Fruit fly (Drosophila melanogaster) whole organism, embryonic: ENCODE data around the gene gb.

ENCODE experiments used
- Aef1 ChIP-seq: fragments of 200-800 bp; sonication (Bioruptor generic); IDR thresholded peaks from 3 replicates; pipeline ENCODE4 v1.3.6; 2022; ENCODE audit warnings: missing biosample characterization, missing genetic modification characterization
- BEAF-32 ChIP-seq: fragments of 200-800 bp; sonication (Bioruptor generic); optimal IDR thresholded peaks from 3 replicates; lab custom pipeline; 2017; ENCODE audit warnings: missing biosample characterization, missing genetic modification characterization, mild to moderate bottlenecking, moderate library complexity, missing genetic modification reagents
- BtbVII ChIP-seq: fragments of 200-800 bp; sonication (Bioruptor generic); optimal IDR thresholded peaks from 3 replicates; lab custom pipeline; 2017; ENCODE audit warnings: missing biosample characterization, mild to moderate bottlenecking, missing genetic modification characterization
- CG10321 ChIP-seq: fragments of 200-800 bp; sonication (Bioruptor generic); IDR thresholded peaks from 2 replicates; pipeline ENCODE4 v1.3.6; 2022; ENCODE audit warnings: missing biosample characterization, missing genetic modification characterization
- CG14014 ChIP-seq: fragments of 200-800 bp; sonication (Bioruptor generic); IDR thresholded peaks from 2 replicates; pipeline ENCODE4 v1.3.6; 2022; ENCODE audit warnings: missing biosample characterization, missing genetic modification characterization
- CG14667 ChIP-seq: fragments of 200-800 bp; sonication (Bioruptor generic); IDR thresholded peaks from 2 replicates; pipeline ENCODE4 v1.3.6; 2022; ENCODE audit warnings: missing biosample characterization, missing genetic modification characterization
- CG1529 ChIP-seq: fragments of 200-800 bp; sonication (Bioruptor generic); optimal IDR thresholded peaks from 3 replicates; lab custom pipeline; 2018; ENCODE audit warnings: missing biosample characterization, missing genetic modification characterization
- CG1603 ChIP-seq: fragments of 200-800 bp; sonication (Bioruptor generic); optimal IDR thresholded peaks from 2 replicates; lab custom pipeline; 2019; ENCODE audit warnings: missing biosample characterization, mild to moderate bottlenecking, missing genetic modification characterization, moderate library complexity
- CG17186 ChIP-seq: fragments of 200-800 bp; sonication (Bioruptor generic); optimal IDR thresholded peaks from 3 replicates; lab custom pipeline; 2017; ENCODE audit warnings: missing biosample characterization, missing genetic modification reagents, missing genetic modification characterization
- CG2129 ChIP-seq: fragments of 200-800 bp; sonication (Bioruptor generic); IDR thresholded peaks from 2 replicates; pipeline ENCODE4 v1.3.6; 2022; ENCODE audit warnings: missing biosample characterization, missing genetic modification characterization; ENCODE audit not compliant: partially characterized antibody
- CG2889 ChIP-seq: fragments of 200-800 bp; sonication (Bioruptor generic); IDR thresholded peaks from 3 replicates; pipeline ENCODE4 v1.3.6; 2022; ENCODE audit warnings: missing biosample characterization, missing genetic modification characterization
- CG30431 ChIP-seq: fragments of 200-800 bp; sonication (Bioruptor generic); optimal IDR thresholded peaks from 2 replicates; lab custom pipeline; 2017; ENCODE audit warnings: missing biosample characterization, missing genetic modification characterization
- CG3407 ChIP-seq: fragments of 200-800 bp; sonication (Bioruptor generic); optimal IDR thresholded peaks from 2 replicates; lab custom pipeline; 2018; ENCODE audit warnings: missing biosample characterization, mild to moderate bottlenecking, missing genetic modification characterization
- CG6654 ChIP-seq: fragments of 200-800 bp; sonication (Bioruptor generic); optimal IDR thresholded peaks from 2 replicates; lab custom pipeline; 2017; ENCODE audit warnings: missing biosample characterization, mild to moderate bottlenecking, missing genetic modification characterization
- CG6683 ChIP-seq: fragments of 200-800 bp; sonication (Bioruptor generic); optimal IDR thresholded peaks from 2 replicates; lab custom pipeline; 2017; ENCODE audit warnings: missing biosample characterization, mild to moderate bottlenecking, missing genetic modification characterization, missing genetic modification reagents
- CG6689 ChIP-seq: fragments of 200-800 bp; sonication (Bioruptor generic); IDR thresholded peaks from 2 replicates; pipeline ENCODE4 v1.3.6; 2022; ENCODE audit warnings: missing biosample characterization, missing genetic modification characterization
- CG8281 ChIP-seq: fragments of 200-800 bp; sonication (Bioruptor generic); optimal IDR thresholded peaks from 2 replicates; lab custom pipeline; 2018; ENCODE audit warnings: missing biosample characterization, mild to moderate bottlenecking, missing genetic modification characterization, moderate library complexity
- CG8944 ChIP-seq: fragments of 200-800 bp; sonication (Bioruptor generic); optimal IDR thresholded peaks from 3 replicates; lab custom pipeline; 2016; ENCODE audit warnings: missing biosample characterization, missing genetic modification characterization
- CoRest ChIP-seq: fragments of 200-800 bp; sonication (Bioruptor generic); optimal IDR thresholded peaks from 3 replicates; lab custom pipeline; 2018; ENCODE audit warnings: missing biosample characterization, mild to moderate bottlenecking, missing genetic modification characterization, moderate library complexity
- Dp ChIP-seq: fragments of 200-800 bp; sonication (Bioruptor generic); optimal IDR thresholded peaks from 2 replicates; lab custom pipeline; 2018; ENCODE audit warnings: missing biosample characterization, mild to moderate bottlenecking, missing genetic modification characterization, moderate library complexity
- HLH3B ChIP-seq: fragments of 200-800 bp; sonication (Bioruptor generic); IDR thresholded peaks from 2 replicates; pipeline ENCODE4 v1.3.6; 2022; ENCODE audit warnings: missing biosample characterization, missing genetic modification characterization
- HLHmδ ChIP-seq: fragments of 200-800 bp; sonication (Bioruptor generic); optimal IDR thresholded peaks from 2 replicates; lab custom pipeline; 2018; ENCODE audit warnings: missing biosample characterization, mild to moderate bottlenecking, missing genetic modification characterization, moderate library complexity
- Lhr ChIP-seq: fragments of 200-800 bp; sonication (Bioruptor generic); optimal IDR thresholded peaks from 3 replicates; lab custom pipeline; 2017; ENCODE audit warnings: mild to moderate bottlenecking, missing biosample characterization, missing genetic modification reagents, missing genetic modification characterization
- MTF-1 ChIP-seq: fragments of 200-800 bp; sonication (Bioruptor generic); optimal IDR thresholded peaks from 2 replicates; lab custom pipeline; 2018; ENCODE audit warnings: missing biosample characterization, mild to moderate bottlenecking, missing genetic modification characterization, borderline replicate concordance
- NFAT ChIP-seq: fragments of 200-800 bp; sonication (Bioruptor generic); IDR thresholded peaks from 2 replicates; pipeline ENCODE4 v1.3.6; 2022; ENCODE audit warnings: missing biosample characterization, missing genetic modification characterization
- NfI ChIP-seq: fragments of 200-800 bp; sonication (Bioruptor generic); optimal IDR thresholded peaks from 3 replicates; lab custom pipeline; 2018; ENCODE audit warnings: missing biosample characterization, mild to moderate bottlenecking, missing genetic modification characterization, moderate library complexity
- Oli ChIP-seq: fragments of 200-800 bp; sonication (Bioruptor generic); optimal IDR thresholded peaks from 2 replicates; lab custom pipeline; 2018; ENCODE audit warnings: missing biosample characterization, mild to moderate bottlenecking, missing genetic modification characterization, moderate library complexity
- Sox102F ChIP-seq: fragments of 200-800 bp; sonication (Bioruptor generic); optimal IDR thresholded peaks from 2 replicates; lab custom pipeline; 2018; ENCODE audit warnings: missing biosample characterization, mild to moderate bottlenecking, missing genetic modification characterization, moderate library complexity
- YL-1 ChIP-seq: fragments of 200-800 bp; sonication (Bioruptor generic); optimal IDR thresholded peaks from 3 replicates; lab custom pipeline; 2017; ENCODE audit warnings: missing biosample characterization, mild to moderate bottlenecking, missing genetic modification characterization
- chinmo ChIP-seq: fragments of 200-800 bp; sonication (Bioruptor generic); IDR thresholded peaks from 4 replicates; pipeline ENCODE4 v1.3.6; 2022; ENCODE audit warnings: missing biosample characterization, missing genetic modification characterization; ENCODE audit not compliant: partially characterized antibody
- crol ChIP-seq: fragments of 200-800 bp; sonication (Bioruptor generic); IDR thresholded peaks from 2 replicates; pipeline ENCODE4 v1.3.6; 2022; ENCODE audit warnings: missing biosample characterization, missing genetic modification characterization
- crp ChIP-seq, 2 experiments: fragments of 200-800 bp; sonication (Bioruptor generic); optimal IDR thresholded peaks; 2 replicates in 1 of 2; 3 replicates in 1 of 2; lab custom pipeline; 2017; ENCODE audit warnings: missing biosample characterization in 2 of 2, missing genetic modification characterization in 2 of 2, mild to moderate bottlenecking in 1 of 2, moderate library complexity in 1 of 2
- danr ChIP-seq: fragments of 200-800 bp; sonication (Bioruptor generic); IDR thresholded peaks from 2 replicates; pipeline ENCODE4 v1.3.6; 2022; ENCODE audit warnings: missing biosample characterization, missing genetic modification characterization
- dysf ChIP-seq: fragments of 200-800 bp; sonication (Bioruptor generic); IDR thresholded peaks from 3 replicates; pipeline ENCODE4 v1.3.6; 2022; ENCODE audit warnings: missing biosample characterization, missing genetic modification characterization
- eve ChIP-seq, 2 experiments: fragments of >200 bp; optimal IDR thresholded peaks; 2 replicates each; lab custom pipeline; 2017; ENCODE audit warnings: missing biosample characterization in 2 of 2, missing genetic modification characterization in 2 of 2
- ftz-f1 ChIP-seq: fragments of 200-800 bp; sonication (Bioruptor generic); optimal IDR thresholded peaks from 2 replicates; lab custom pipeline; 2016; ENCODE audit warnings: missing biosample characterization, missing genetic modification characterization
- kah ChIP-seq: fragments of 200-800 bp; sonication (Bioruptor generic); optimal IDR thresholded peaks from 2 replicates; lab custom pipeline; 2018; ENCODE audit warnings: missing biosample characterization, mild to moderate bottlenecking, missing genetic modification characterization
- mirr ChIP-seq: fragments of 200-800 bp; sonication (Bioruptor generic); optimal IDR thresholded peaks from 3 replicates; lab custom pipeline; 2018; ENCODE audit warnings: missing biosample characterization, mild to moderate bottlenecking, missing genetic modification characterization
- mld ChIP-seq: fragments of 200-800 bp; sonication (Bioruptor generic); IDR thresholded peaks from 3 replicates; pipeline ENCODE4 v1.3.6; 2022; ENCODE audit warnings: missing biosample characterization, missing genetic modification characterization; ENCODE audit not compliant: partially characterized antibody
- org-1 ChIP-seq: fragments of 200-800 bp; sonication (Bioruptor generic); optimal IDR thresholded peaks from 2 replicates; lab custom pipeline; 2017; ENCODE audit warnings: missing biosample characterization, missing genetic modification characterization
- pnt ChIP-seq: fragments of 200-800 bp; sonication (Bioruptor generic); optimal IDR thresholded peaks from 3 replicates; lab custom pipeline; 2016; ENCODE audit warnings: missing biosample characterization, missing genetic modification characterization
- psq ChIP-seq: fragments of 200-800 bp; sonication (Bioruptor generic); optimal IDR thresholded peaks from 2 replicates; lab custom pipeline; 2017; ENCODE audit warnings: missing biosample characterization, missing genetic modification characterization
- sens ChIP-seq: fragments of 200-800 bp; sonication (Bioruptor generic); peaks from one replicate; lab custom pipeline; 2016; ENCODE audit warnings: missing biosample characterization, missing genetic modification characterization
- slou ChIP-seq: fragments of 200-800 bp; sonication (Bioruptor generic); optimal IDR thresholded peaks from 3 replicates; lab custom pipeline; 2016; ENCODE audit warnings: missing biosample characterization, missing genetic modification characterization
- tll ChIP-seq, 2 experiments: fragments of 200-800 bp in 1 of 2; fragments of >200 bp in 1 of 2; sonication (Bioruptor generic) in 1 of 2; optimal IDR thresholded peaks; 2 replicates each; lab custom pipeline; 2017 to 2019; ENCODE audit warnings: missing biosample characterization in 2 of 2, missing genetic modification characterization in 2 of 2, mild to moderate bottlenecking in 1 of 2, moderate library complexity in 1 of 2
- tx ChIP-seq: fragments of 200-800 bp; sonication (Bioruptor generic); optimal IDR thresholded peaks from 2 replicates; lab custom pipeline; 2016; ENCODE audit warnings: missing biosample characterization, missing genetic modification characterization
- wek ChIP-seq: fragments of 200-800 bp; sonication (Bioruptor generic); optimal IDR thresholded peaks from 3 replicates; lab custom pipeline; 2018; ENCODE audit warnings: missing biosample characterization, mild to moderate bottlenecking, missing genetic modification characterization, moderate library complexity
- zen ChIP-seq: fragments of 200-800 bp; sonication (Bioruptor generic); optimal IDR thresholded peaks from 3 replicates; lab custom pipeline; 2018; ENCODE audit warnings: missing biosample characterization, mild to moderate bottlenecking, missing genetic modification characterization, moderate library complexity

The gb gene

dm6 chr3R:27148812-27149769 is 37.0 kb upstream of the gb start (continued):
- TF ChIP-seq CG8944 (GFP tag; lab: Kevin White, UChicago), result no peak
- TF ChIP-seq wek (GFP tag; lab: Kevin White, UChicago), result no peak
- TF ChIP-seq CG8281, result peak; percentile 91
- TF ChIP-seq CG30431 (GFP tag; lab: Kevin White, UChicago), result no peak
- TF ChIP-seq pnt (GFP tag; lab: Kevin White, UChicago), result no peak
- TF ChIP-seq CG14667 (GFP tag; lab: Robert Waterston, UW), result no peak
- no peak for TF ChIP-seq CG6683 (GFP tag; lab: Kevin White, UChicago)
- TF ChIP-seq CG6654 (GFP tag; lab: Kevin White, UChicago), result no peak
- no peak for TF ChIP-seq slou (GFP tag; lab: Kevin White, UChicago)
- TF ChIP-seq CG14014 (GFP tag; lab: Robert Waterston, UW), result no peak
- no peak for TF ChIP-seq MTF-1
- TF ChIP-seq crp (GFP tag; optimal IDR thresholded peaks at IDR 0.05; lab: Kevin White, UChicago), result no peak
- TF ChIP-seq psq (GFP tag; lab: Kevin White, UChicago), result no peak
- no peak for TF ChIP-seq zen (tag; lab: Kevin White, UChicago)
- no peak for TF ChIP-seq Dp (GFP tag; lab: Kevin White, UChicago)
- TF ChIP-seq org-1 (GFP tag; lab: Kevin White, UChicago), result peak; percentile 18
- no peak for TF ChIP-seq NFAT (GFP tag; lab: Robert Waterston, UW)
- TF ChIP-seq tx (GFP tag; lab: Kevin White, UChicago), result no peak
- no peak for TF ChIP-seq BEAF-32 (GFP tag; lab: Kevin White, UChicago)
- peak in 1 of 2 experiments; percentile 81 for TF ChIP-seq eve (GFP tag; optimal IDR thresholded peaks at IDR 0.05; lab: Kevin White, UChicago)
- TF ChIP-seq CG17186, result no peak
- TF ChIP-seq dysf (GFP tag; lab: Robert Waterston, UW), result no peak
- TF ChIP-seq Aef1, result no peak
- TF ChIP-seq BtbVII (GFP tag; lab: Kevin White, UChicago), result no peak
- TF ChIP-seq CG10321 (GFP tag; lab: Robert Waterston, UW), result no peak
- no peak for TF ChIP-seq kah (GFP tag; lab: Kevin White, UChicago)
- TF ChIP-seq CG3407 (GFP tag; lab: Kevin White, UChicago), result no peak
- TF ChIP-seq CoRest (tag; lab: Kevin White, UChicago), result peak; percentile 28
- no peak for TF ChIP-seq chinmo (GFP tag; lab: Robert Waterston, UW)
- TF ChIP-seq sens (GFP tag; lab: Kevin White, UChicago), result peak; percentile 77
- no peak for TF ChIP-seq CG1603
- peak; percentile 92 for TF ChIP-seq ftz-f1 (GFP tag; lab: Kevin White, UChicago)
- no peak for TF ChIP-seq YL-1 (GFP tag; lab: Kevin White, UChicago)
- peak; percentile 90 for TF ChIP-seq mirr (GFP tag; lab: Kevin White, UChicago)
- no peak for TF ChIP-seq Lhr
- TF ChIP-seq tll (GFP tag; optimal IDR thresholded peaks at IDR 0.05; lab: Kevin White, UChicago), result no peak
- no peak for TF ChIP-seq danr
- peak; percentile 24 for TF ChIP-seq Oli (tag; lab: Kevin White, UChicago)
- TF ChIP-seq CG1529, result no peak
- no peak for TF ChIP-seq HLH3B (GFP tag; lab: Robert Waterston, UW)
- TF ChIP-seq mld (GFP tag; lab: Robert Waterston, UW), result no peak
- TF ChIP-seq CG2889 (GFP tag; lab: Robert Waterston, UW), result no peak
- no peak for TF ChIP-seq crol
- no peak for TF ChIP-seq CG6689
- peak; percentile 28 for TF ChIP-seq Sox102F (GFP tag; lab: Kevin White, UChicago)
- no peak for TF ChIP-seq NfI (GFP tag; lab: Kevin White, UChicago)
- no peak for TF ChIP-seq HLHmδ (GFP tag; lab: Kevin White, UChicago)
- TF ChIP-seq CG2129 (GFP tag; lab: Robert Waterston, UW), result no peak
